In the genomic region with DNA sequence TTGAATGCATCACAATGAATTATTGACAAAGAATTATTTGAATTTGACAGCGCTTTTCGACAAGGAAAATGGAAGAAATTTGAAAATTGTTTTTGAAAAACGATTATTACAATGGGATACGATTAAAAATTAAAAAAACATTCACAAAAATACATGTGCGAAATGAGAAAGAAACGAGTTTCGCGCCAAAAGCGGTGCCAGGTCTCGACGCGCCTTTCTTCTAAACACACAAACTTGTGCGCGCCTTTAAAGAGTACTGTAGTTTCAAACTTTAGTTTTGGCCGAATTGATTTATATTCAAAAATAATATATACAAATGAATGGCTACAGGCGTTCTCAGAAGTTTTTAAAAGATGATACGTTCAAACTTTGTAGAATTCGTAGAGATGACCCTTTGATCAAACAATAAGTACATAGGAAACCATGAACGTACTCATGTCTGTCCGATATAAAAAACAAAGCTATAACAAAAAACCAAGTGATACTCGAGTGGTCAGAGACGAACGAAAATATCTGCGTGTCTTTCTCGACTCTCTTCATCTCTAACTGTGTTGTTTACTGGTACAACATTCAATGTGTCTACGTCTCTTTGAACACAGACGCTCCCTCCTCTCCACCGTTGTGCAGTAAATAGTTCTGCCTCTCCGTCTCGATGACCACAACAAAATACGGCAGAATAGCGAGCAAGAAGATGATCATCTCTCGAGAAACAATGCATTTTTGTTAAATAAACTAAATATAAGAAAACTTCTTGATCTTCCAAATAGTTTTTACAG, we compare ENCODE assay signal across 6 worm cellular contexts.
TF ChIP-seq lines count a peak whose summit lies in the region.

No protein-coding gene starts in this region.

TF ChIP-seq in whole organism, L1 larva, 84 proteins besides CTCF, POLR2A, EP300 and RAD21 (continues in another document):
- TF ChIP-seq rnt-1 (tag; optimal IDR thresholded peaks at IDR 0.05; lab: Kevin White, UChicago) (peak; percentile 36), nhr-77 (tag; optimal IDR thresholded peaks at IDR 0.05; lab: Kevin White, UChicago) (no peak), nhr-85 (tag; lab: Kevin White, UChicago) (peak; percentile 62), snu-23 (GFP tag; optimal IDR thresholded peaks at IDR 0.05; lab: Kevin White, UChicago) (peak; percentile 41), unc-30 (tag; optimal IDR thresholded peaks at IDR 0.05; lab: Kevin White, UChicago) (no peak), lsy-2 (tag; optimal IDR thresholded peaks at IDR 0.05; lab: Kevin White, UChicago) (peak in 1 of 2 experiments; percentile 45), ceh-8 (GFP tag; optimal IDR thresholded peaks at IDR 0.05; lab: Kevin White, UChicago) (no peak), fos-1 (tag; optimal IDR thresholded peaks at IDR 0.05; lab: Kevin White, UChicago) (no peak), lin-14 (GFP tag; optimal IDR thresholded peaks at IDR 0.05; lab: Kevin White, UChicago) (peak; percentile 59), lin-39 (tag; optimal IDR thresholded peaks at IDR 0.05; lab: Kevin White, UChicago) (no peak), pax-3 (tag; optimal IDR thresholded peaks at IDR 0.05; lab: Kevin White, UChicago) (no peak), pag-3 (tag; optimal IDR thresholded peaks at IDR 0.05; lab: Kevin White, UChicago; ENCODE audit: borderline replicate concordance, insufficient read depth) (no peak), mab-9 (GFP tag; IDR thresholded peaks at IDR 0.05; lab: Robert Waterston, UW) (no peak), lin-35 (GFP tag; optimal IDR thresholded peaks at IDR 0.05; lab: Kevin White, UChicago) (peak in 1 of 2 experiments; percentile 55)

TF ChIP-seq in whole organism, L2 larva, 48 proteins besides CTCF, POLR2A, EP300 and RAD21 (continues in another document):
- TF ChIP-seq nhr-12 (tag; optimal IDR thresholded peaks at IDR 0.05; lab: Kevin White, UChicago), result no peak
- peak; percentile 15 for TF ChIP-seq unc-55 (GFP tag; optimal IDR thresholded peaks at IDR 0.05; lab: Kevin White, UChicago)
- peak; percentile 60 for TF ChIP-seq nhr-129 (tag; optimal IDR thresholded peaks at IDR 0.05; lab: Kevin White, UChicago)
- peak; percentile 43 for TF ChIP-seq sma-9 (GFP tag; optimal IDR thresholded peaks at IDR 0.05; lab: Kevin White, UChicago)
- TF ChIP-seq sma-9 (tag; optimal IDR thresholded peaks at IDR 0.05; lab: Kevin White, UChicago), result no peak
- TF ChIP-seq sem-4 (tag; optimal IDR thresholded peaks at IDR 0.05; lab: Kevin White, UChicago), result no peak
- TF ChIP-seq ZK546.5 (tag; optimal IDR thresholded peaks at IDR 0.05; lab: Kevin White, UChicago), result no peak
- no peak for TF ChIP-seq elt-1 (tag; optimal IDR thresholded peaks at IDR 0.05; lab: Kevin White, UChicago)
- no peak for TF ChIP-seq zag-1 (tag; optimal IDR thresholded peaks at IDR 0.05; lab: Kevin White, UChicago)
- TF ChIP-seq dmd-4 (tag; optimal IDR thresholded peaks at IDR 0.05; lab: Kevin White, UChicago), result no peak
- no peak for TF ChIP-seq nhr-25 (tag; optimal IDR thresholded peaks at IDR 0.05; lab: Kevin White, UChicago)
- no peak for TF ChIP-seq crh-2 (tag; optimal IDR thresholded peaks at IDR 0.05; lab: Kevin White, UChicago)
- no peak for TF ChIP-seq aly-2 (tag; optimal IDR thresholded peaks at IDR 0.05; lab: Kevin White, UChicago)
- peak; percentile 12 for TF ChIP-seq egl-27 (tag; optimal IDR thresholded peaks at IDR 0.05; lab: Kevin White, UChicago)

TF ChIP-seq in whole organism, L3 larva, 47 proteins besides CTCF, POLR2A, EP300 and RAD21 (continues in another document):
- peak; percentile 90 for TF ChIP-seq pha-4 (tag; optimal IDR thresholded peaks at IDR 0.05; lab: Kevin White, UChicago)
- no peak for TF ChIP-seq egl-5 (tag; optimal IDR thresholded peaks at IDR 0.05; lab: Kevin White, UChicago)
- TF ChIP-seq nhr-23 (tag; optimal IDR thresholded peaks at IDR 0.05; lab: Kevin White, UChicago), result no peak
- no peak for TF ChIP-seq tbx-2 (tag; optimal IDR thresholded peaks at IDR 0.05; lab: Kevin White, UChicago)
- TF ChIP-seq lin-15B (tag; optimal IDR thresholded peaks at IDR 0.05; lab: Kevin White, UChicago), result no peak
- TF ChIP-seq nhr-67 (tag; optimal IDR thresholded peaks at IDR 0.05; lab: Kevin White, UChicago), result no peak
- peak; percentile 21 for TF ChIP-seq snpc-4 (tag; optimal IDR thresholded peaks at IDR 0.05; lab: Kevin White, UChicago)
- TF ChIP-seq R02D3.7 (tag; optimal IDR thresholded peaks at IDR 0.05; lab: Kevin White, UChicago), result no peak
- TF ChIP-seq mml-1 (tag; optimal IDR thresholded peaks at IDR 0.05; lab: Kevin White, UChicago), result no peak
- TF ChIP-seq unc-39 (tag; optimal IDR thresholded peaks at IDR 0.05; lab: Kevin White, UChicago), result no peak
- no peak for TF ChIP-seq nhr-77 (tag; optimal IDR thresholded peaks at IDR 0.05; lab: Kevin White, UChicago)
- TF ChIP-seq aly-2 (tag; optimal IDR thresholded peaks at IDR 0.05; lab: Kevin White, UChicago), result no peak
- TF ChIP-seq nhr-25 (tag; optimal IDR thresholded peaks at IDR 0.05; lab: Kevin White, UChicago), result no peak
- no peak for TF ChIP-seq nhr-43 (tag; optimal IDR thresholded peaks at IDR 0.05; lab: Kevin White, UChicago; ENCODE audit: poor library complexity, severe bottlenecking)
- TF ChIP-seq pqm-1 (tag; optimal IDR thresholded peaks at IDR 0.05; lab: Kevin White, UChicago), result peak; percentile 31

TF ChIP-seq in whole organism, L4 larva, 104 proteins besides CTCF, POLR2A, EP300 and RAD21 (continues in another document):
- TF ChIP-seq nhr-10 (tag; optimal IDR thresholded peaks at IDR 0.05; lab: Kevin White, UChicago), result no peak
- TF ChIP-seq rbr-2 (tag; optimal IDR thresholded peaks at IDR 0.05; lab: Kevin White, UChicago), result peak; percentile 14
- TF ChIP-seq nhr-6 (tag; optimal IDR thresholded peaks at IDR 0.05; lab: Kevin White, UChicago), result peak; percentile 33
- TF ChIP-seq set-16 (GFP tag; IDR thresholded peaks at IDR 0.05; lab: Robert Waterston, UW), result no peak
- no peak for TF ChIP-seq dmd-8 (GFP tag; IDR thresholded peaks at IDR 0.05; lab: Robert Waterston, UW)
- no peak for TF ChIP-seq arid-1 (GFP tag; conservative IDR thresholded peaks at IDR 0.05; lab: Robert Waterston, UW)
- no peak for TF ChIP-seq lin-39 (tag; optimal IDR thresholded peaks at IDR 0.05; lab: Kevin White, UChicago)
- TF ChIP-seq fkh-10 (GFP tag; optimal IDR thresholded peaks at IDR 0.05; lab: Kevin White, UChicago), result peak; percentile 17
- TF ChIP-seq F37D6.2 (tag; optimal IDR thresholded peaks at IDR 0.05; lab: Kevin White, UChicago), result no peak
- no peak for TF ChIP-seq gei-8 (GFP tag; optimal IDR thresholded peaks at IDR 0.05; lab: Kevin White, UChicago)
- TF ChIP-seq nhr-28 (tag; optimal IDR thresholded peaks at IDR 0.05; lab: Kevin White, UChicago), result peak; percentile 52
- no peak for TF ChIP-seq ceh-28 (tag; optimal IDR thresholded peaks at IDR 0.05; lab: Kevin White, UChicago)
- TF ChIP-seq zip-2 (tag; optimal IDR thresholded peaks at IDR 0.05; lab: Kevin White, UChicago), result no peak
- TF ChIP-seq mes-2 (tag; optimal IDR thresholded peaks at IDR 0.05; lab: Kevin White, UChicago; ENCODE audit: poor library complexity, severe bottlenecking), result peak; percentile 51
- TF ChIP-seq mxl-2 (GFP tag; conservative IDR thresholded peaks at IDR 0.05; lab: Robert Waterston, UW), result no peak

TF ChIP-seq in whole organism, mixed stage, embryonic, 35 proteins besides CTCF, POLR2A, EP300 and RAD21:
- TF ChIP-seq ces-1 (GFP tag; optimal IDR thresholded peaks at IDR 0.05; lab: Kevin White, UChicago) (peak; percentile 2), pha-4 (tag; optimal IDR thresholded peaks at IDR 0.05; lab: Kevin White, UChicago) (peak; percentile 55), sptf-1 (tag; optimal IDR thresholded peaks at IDR 0.05; lab: Kevin White, UChicago) (no peak), hlh-1 (tag; optimal IDR thresholded peaks at IDR 0.05; lab: Kevin White, UChicago) (peak; percentile 29), unc-39 (tag; optimal IDR thresholded peaks at IDR 0.05; lab: Kevin White, UChicago) (no peak)
TF ChIP-seq in whole organism, mixed stage, embryonic: peak in this region for 3.

TF ChIP-seq in whole organism, young adult, 124 proteins besides CTCF, POLR2A, EP300 and RAD21 (continues in another document):
- TF ChIP-seq snpc-1.1 (tag; optimal IDR thresholded peaks at IDR 0.05; lab: Kevin White, UChicago; ENCODE audit: insufficient read depth) (peak; percentile 37), efl-1 (GFP tag; optimal IDR thresholded peaks at IDR 0.05; lab: Kevin White, UChicago) (peak; percentile 92), attf-5 (GFP tag; optimal IDR thresholded peaks at IDR 0.05; lab: Kevin White, UChicago) (peak; percentile 10), ceh-91 (GFP tag; IDR thresholded peaks at IDR 0.05; lab: Robert Waterston, UW) (peak; percentile 76), snpc-3.4 (tag; optimal IDR thresholded peaks at IDR 0.05; lab: Kevin White, UChicago) (peak; percentile 70), tlf-1 (GFP tag; optimal IDR thresholded peaks at IDR 0.05; lab: Kevin White, UChicago) (peak; percentile 50), hrde-1 (tag; optimal IDR thresholded peaks at IDR 0.05; lab: Kevin White, UChicago; ENCODE audit: borderline replicate concordance) (no peak), akir-1 (GFP tag; optimal IDR thresholded peaks at IDR 0.05; lab: Kevin White, UChicago) (no peak), ekl-4 (GFP tag; IDR thresholded peaks at IDR 0.05; lab: Robert Waterston, UW) (peak; percentile 31; the same call in 1 of the 2 replicates), hsf-1 (GFP tag; IDR thresholded peaks at IDR 0.05; lab: Robert Waterston, UW) (0 out of 2 replicates have a peak, but pooled peaks have one; percentile 16), Y53F4B.3 (GFP tag; IDR thresholded peaks at IDR 0.05; lab: Robert Waterston, UW) (no peak), lin-40 (tag; optimal IDR thresholded peaks at IDR 0.05; lab: Kevin White, UChicago) (peak; percentile 8), nhr-80 (tag; optimal IDR thresholded peaks at IDR 0.05; lab: Kevin White, UChicago) (peak; percentile 15), mcd-1 (GFP tag; IDR thresholded peaks at IDR 0.05; lab: Robert Waterston, UW) (peak; percentile 35; the same call in 1 of the 2 replicates), B0019.2 (GFP tag; conservative IDR thresholded peaks at IDR 0.05; lab: Robert Waterston, UW) (peak; percentile 20; the same call in 1 of the 2 replicates), madf-3 (GFP tag; IDR thresholded peaks at IDR 0.05; lab: Robert Waterston, UW) (no peak), dpl-1 (GFP tag; optimal IDR thresholded peaks at IDR 0.05; lab: Kevin White, UChicago) (peak; percentile 76), ceh-27 (GFP tag; optimal IDR thresholded peaks at IDR 0.05; lab: Kevin White, UChicago) (peak; percentile 24), hmg-1.2 (GFP tag; IDR thresholded peaks at IDR 0.05; lab: Robert Waterston, UW) (peak; percentile 35; the same call in 1 of the 2 replicates), fkh-3 (tag; optimal IDR thresholded peaks at IDR 0.05; lab: Kevin White, UChicago) (no peak), lag-1 (GFP tag; IDR thresholded peaks at IDR 0.05; lab: Robert Waterston, UW) (no peak), xnd-1 (tag; optimal IDR thresholded peaks at IDR 0.05; lab: Kevin White, UChicago) (peak; percentile 89), lin-54 (GFP tag; optimal IDR thresholded peaks at IDR 0.05; lab: Kevin White, UChicago) (peak; percentile 70), F33H1.4 (GFP tag; IDR thresholded peaks at IDR 0.05; lab: Robert Waterston, UW) (peak; percentile 90), dox-1 (GFP tag; IDR thresholded peaks at IDR 0.05; lab: Robert Waterston, UW) (0 out of 2 replicates have a peak, but pooled peaks have one; percentile 13)
